Worm (Caenorhabditis elegans) whole organism, L2 larva: Measurements from ENCODE around the gene rab-35.

Source experiments
- C34F6.9 ChIP-seq: fragments of 150-350 bp; optimal IDR thresholded peaks from 2 replicates; lab custom pipeline; 2014; ENCODE audit warnings: missing biosample characterization, missing genetic modification characterization
- F13H6.1 ChIP-seq: sonication (generic microtip); optimal IDR thresholded peaks from 2 replicates; lab custom pipeline; 2016; ENCODE audit warnings: missing genetic modification characterization, missing compliant biosample characterization
- R02D3.7 ChIP-seq: fragments of 150-350 bp; optimal IDR thresholded peaks from 2 replicates; lab custom pipeline; 2014; ENCODE audit warnings: missing biosample characterization, missing genetic modification characterization
- Y55F3AM.14 ChIP-seq: fragments of 200-800 bp; sonication (Bioruptor generic); optimal IDR thresholded peaks from 2 replicates; lab custom pipeline; 2018; ENCODE audit warnings: mild to moderate bottlenecking, missing genetic modification characterization, missing compliant biosample characterization
- ZK546.5 ChIP-seq: sonication (generic microtip); optimal IDR thresholded peaks from 2 replicates; lab custom pipeline; 2017; ENCODE audit warnings: missing biosample characterization, missing genetic modification characterization
- alr-1 ChIP-seq: fragments of 150-350 bp; optimal IDR thresholded peaks from 2 replicates; lab custom pipeline; 2014; ENCODE audit warnings: missing biosample characterization, missing genetic modification characterization
- aly-2 ChIP-seq: fragments of 150-350 bp; optimal IDR thresholded peaks from 2 replicates; lab custom pipeline; 2014; ENCODE audit warnings: missing biosample characterization, missing genetic modification characterization
- ama-1 ChIP-seq: fragments of 150-350 bp; optimal IDR thresholded peaks from 2 replicates; lab custom pipeline; 2018; ENCODE audit warnings: inconsistent platforms
- blmp-1 ChIP-seq: sonication (generic microtip); optimal IDR thresholded peaks from 2 replicates; lab custom pipeline; 2017; ENCODE audit warnings: missing genetic modification characterization, mild to moderate bottlenecking, missing compliant biosample characterization, antibody characterized with exemption, moderate library complexity; ENCODE audit not compliant: insufficient read depth
- ceh-16 ChIP-seq: fragments of 150-350 bp; optimal IDR thresholded peaks from 2 replicates; lab custom pipeline; 2014; ENCODE audit warnings: missing biosample characterization, missing genetic modification characterization
- ceh-82 ChIP-seq: fragments of 150-350 bp; optimal IDR thresholded peaks from 2 replicates; lab custom pipeline; 2014; ENCODE audit warnings: missing biosample characterization, missing genetic modification characterization
- crh-2 ChIP-seq: sonication (generic microtip); optimal IDR thresholded peaks from 2 replicates; lab custom pipeline; 2017; ENCODE audit warnings: missing biosample characterization, missing genetic modification characterization
- dmd-4 ChIP-seq: sonication (generic microtip); optimal IDR thresholded peaks from 2 replicates; lab custom pipeline; 2017; ENCODE audit warnings: missing biosample characterization, missing genetic modification characterization
- egl-27 ChIP-seq: sonication (generic microtip); optimal IDR thresholded peaks from 3 replicates; lab custom pipeline; 2017; ENCODE audit warnings: missing biosample characterization, missing genetic modification reagents, missing genetic modification characterization
- elt-1 ChIP-seq: fragments of 150-350 bp; optimal IDR thresholded peaks from 2 replicates; lab custom pipeline; 2014; ENCODE audit warnings: missing biosample characterization, missing genetic modification characterization
- elt-3 ChIP-seq: sonication (generic microtip); optimal IDR thresholded peaks from 2 replicates; lab custom pipeline; 2017; ENCODE audit warnings: missing biosample characterization, missing genetic modification characterization
- fos-1 ChIP-seq: fragments of 150-350 bp; optimal IDR thresholded peaks from 2 replicates; lab custom pipeline; 2014; ENCODE audit warnings: missing biosample characterization, missing genetic modification characterization
- gmeb-1 ChIP-seq: fragments of 150-350 bp; optimal IDR thresholded peaks from 2 replicates; lab custom pipeline; 2014; ENCODE audit warnings: missing biosample characterization, missing genetic modification characterization
- lin-13 ChIP-seq: fragments of 150-350 bp; optimal IDR thresholded peaks from 2 replicates; lab custom pipeline; 2014; ENCODE audit warnings: missing biosample characterization, missing genetic modification reagents, missing genetic modification characterization
- lin-39 ChIP-seq: fragments of 150-350 bp; optimal IDR thresholded peaks from 2 replicates; lab custom pipeline; 2014; ENCODE audit warnings: missing biosample characterization, missing genetic modification reagents, missing genetic modification characterization
- mab-5 ChIP-seq: fragments of 150-350 bp; optimal IDR thresholded peaks from 2 replicates; lab custom pipeline; 2014; ENCODE audit warnings: missing biosample characterization, missing genetic modification characterization
- mbf-1 ChIP-seq: sonication (generic microtip); optimal IDR thresholded peaks from 2 replicates; lab custom pipeline; 2017; ENCODE audit warnings: missing biosample characterization, missing genetic modification characterization
- mdl-1 ChIP-seq, 2 experiments: fragments of 150-350 bp in 1 of 2; sonication (generic microtip) in 1 of 2; optimal IDR thresholded peaks; 2 replicates each; lab custom pipeline; 2017; ENCODE audit warnings: missing biosample characterization in 2 of 2, missing genetic modification characterization in 2 of 2
- nhr-10 ChIP-seq: sonication (generic microtip); optimal IDR thresholded peaks from 2 replicates; lab custom pipeline; 2017; ENCODE audit warnings: missing biosample characterization, missing genetic modification characterization
- nhr-11 ChIP-seq: fragments of 150-350 bp; optimal IDR thresholded peaks from 2 replicates; lab custom pipeline; 2014; ENCODE audit warnings: missing biosample characterization, missing genetic modification characterization
- nhr-12 ChIP-seq: fragments of 150-350 bp; optimal IDR thresholded peaks from 2 replicates; lab custom pipeline; 2014; ENCODE audit warnings: missing biosample characterization, missing genetic modification characterization
- nhr-129 ChIP-seq: fragments of 150-350 bp; optimal IDR thresholded peaks from 2 replicates; lab custom pipeline; 2014; ENCODE audit warnings: missing biosample characterization, missing genetic modification characterization
- nhr-21 ChIP-seq: fragments of 150-350 bp; optimal IDR thresholded peaks from 2 replicates; lab custom pipeline; 2014; ENCODE audit warnings: missing biosample characterization, missing genetic modification characterization
- nhr-23 ChIP-seq: fragments of 150-350 bp; optimal IDR thresholded peaks from 2 replicates; lab custom pipeline; 2014; ENCODE audit warnings: missing biosample characterization, missing genetic modification reagents, missing genetic modification characterization
- nhr-237 ChIP-seq: fragments of 150-350 bp; optimal IDR thresholded peaks from 2 replicates; lab custom pipeline; 2014; ENCODE audit warnings: missing biosample characterization, missing genetic modification characterization
- nhr-25 ChIP-seq: fragments of 150-350 bp; sonication (generic microtip); optimal IDR thresholded peaks from 3 replicates; lab custom pipeline; 2014; ENCODE audit warnings: missing biosample characterization, missing genetic modification characterization
- nhr-6 ChIP-seq: fragments of 150-350 bp; optimal IDR thresholded peaks from 2 replicates; lab custom pipeline; 2014; ENCODE audit warnings: missing biosample characterization, missing genetic modification characterization
- nhr-77 ChIP-seq: fragments of 150-350 bp; optimal IDR thresholded peaks from 2 replicates; lab custom pipeline; 2014; ENCODE audit warnings: missing biosample characterization, missing genetic modification characterization
- peb-1 ChIP-seq: fragments of 150-350 bp; optimal IDR thresholded peaks from 2 replicates; lab custom pipeline; 2014; ENCODE audit warnings: missing biosample characterization, missing genetic modification characterization
- sem-4 ChIP-seq: fragments of 150-350 bp; optimal IDR thresholded peaks from 2 replicates; lab custom pipeline; 2014; ENCODE audit warnings: missing biosample characterization, missing genetic modification reagents, missing genetic modification characterization
- skn-1 ChIP-seq: sonication (generic microtip); optimal IDR thresholded peaks from 2 replicates; lab custom pipeline; 2017; ENCODE audit warnings: missing biosample characterization, missing genetic modification characterization
- sma-3 ChIP-seq: sonication (generic microtip); optimal IDR thresholded peaks from 2 replicates; lab custom pipeline; 2016; ENCODE audit warnings: missing genetic modification reagents, missing genetic modification characterization, missing compliant biosample characterization
- sma-9 ChIP-seq, 2 experiments: fragments of 150-350 bp in 1 of 2; sonication (generic microtip) in 1 of 2; optimal IDR thresholded peaks; 2 replicates each; lab custom pipeline; 2014 to 2016; ENCODE audit warnings: missing genetic modification characterization in 2 of 2, mild to moderate bottlenecking in 1 of 2, missing biosample characterization in 1 of 2, missing compliant biosample characterization in 1 of 2, missing genetic modification reagents in 1 of 2, moderate library complexity in 1 of 2
- snpc-4 ChIP-seq: fragments of 150-350 bp; optimal IDR thresholded peaks from 2 replicates; lab custom pipeline; 2014; ENCODE audit warnings: missing biosample characterization, missing genetic modification characterization
- unc-39 ChIP-seq: fragments of 150-350 bp; optimal IDR thresholded peaks from 2 replicates; lab custom pipeline; 2014; ENCODE audit warnings: missing biosample characterization, missing genetic modification characterization
- unc-55 ChIP-seq: fragments of 150-350 bp; sonication (generic microtip); optimal IDR thresholded peaks from 3 replicates; lab custom pipeline; 2014; ENCODE audit warnings: missing biosample characterization, missing genetic modification reagents, missing genetic modification characterization
- unc-62 ChIP-seq: fragments of 150-350 bp; optimal IDR thresholded peaks from 2 replicates; lab custom pipeline; 2014; ENCODE audit warnings: missing biosample characterization, missing genetic modification reagents, missing genetic modification characterization
- zag-1 ChIP-seq: fragments of 150-350 bp; optimal IDR thresholded peaks from 2 replicates; lab custom pipeline; 2014; ENCODE audit warnings: missing biosample characterization, missing genetic modification characterization
- ztf-1 ChIP-seq: fragments of 200-800 bp; sonication (Bioruptor generic); conservative IDR thresholded peaks from 2 replicates; pipeline ENCODE4 v1.3.6; 2022; ENCODE audit warnings: missing genetic modification characterization, missing compliant biosample characterization
- ztf-11 ChIP-seq: sonication (generic microtip); optimal IDR thresholded peaks from 2 replicates; lab custom pipeline; 2017; ENCODE audit warnings: missing biosample characterization, missing genetic modification characterization
- ztf-4 ChIP-seq: fragments of 150-350 bp; optimal IDR thresholded peaks from 2 replicates; lab custom pipeline; 2014; ENCODE audit warnings: missing biosample characterization, missing genetic modification characterization

Gene rab-35

DNA sequence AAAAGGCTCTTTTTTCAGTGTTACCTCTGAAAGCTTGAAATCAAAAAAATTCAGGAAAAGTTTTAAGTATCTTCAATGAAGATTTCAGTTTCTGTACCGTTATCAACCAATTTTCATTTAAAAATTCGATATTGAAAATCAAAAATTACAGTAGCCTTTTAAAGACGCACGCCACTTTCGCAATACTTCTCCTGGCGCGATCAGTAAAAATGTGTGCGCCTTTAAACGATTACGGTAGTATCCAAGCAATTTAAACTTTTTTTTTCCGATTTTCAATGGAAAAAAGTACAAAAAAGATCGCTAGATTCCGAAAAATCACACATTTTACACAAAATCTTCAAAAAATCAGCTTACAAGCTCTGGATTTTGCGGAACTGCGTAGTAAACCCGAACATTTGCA is 21.5 kb downstream of the rab-35 start:
- TF ChIP-seq mab-5 (tag; lab: Kevin White, UChicago) = no peak

ce11 chrIII:11288295-11288694 is 23.1 kb downstream of the rab-35 start:
- no peak for TF ChIP-seq unc-55 (GFP tag; lab: Kevin White, UChicago)
- TF ChIP-seq C34F6.9 (tag; lab: Kevin White, UChicago) = no peak
- TF ChIP-seq nhr-12 (tag; lab: Kevin White, UChicago) = no peak
- TF ChIP-seq mdl-1 (tag; optimal IDR thresholded peaks at IDR 0.05; lab: Kevin White, UChicago) = no peak
- TF ChIP-seq zag-1 (tag; lab: Kevin White, UChicago) = no peak
- TF ChIP-seq nhr-6 (tag; lab: Kevin White, UChicago) = no peak
- no peak for TF ChIP-seq elt-1 (tag; lab: Kevin White, UChicago)
- no peak for TF ChIP-seq alr-1
- no peak for TF ChIP-seq Y55F3AM.14
- TF ChIP-seq dmd-4 = no peak
- no peak for TF ChIP-seq ztf-4 (tag; lab: Kevin White, UChicago)

DNA sequence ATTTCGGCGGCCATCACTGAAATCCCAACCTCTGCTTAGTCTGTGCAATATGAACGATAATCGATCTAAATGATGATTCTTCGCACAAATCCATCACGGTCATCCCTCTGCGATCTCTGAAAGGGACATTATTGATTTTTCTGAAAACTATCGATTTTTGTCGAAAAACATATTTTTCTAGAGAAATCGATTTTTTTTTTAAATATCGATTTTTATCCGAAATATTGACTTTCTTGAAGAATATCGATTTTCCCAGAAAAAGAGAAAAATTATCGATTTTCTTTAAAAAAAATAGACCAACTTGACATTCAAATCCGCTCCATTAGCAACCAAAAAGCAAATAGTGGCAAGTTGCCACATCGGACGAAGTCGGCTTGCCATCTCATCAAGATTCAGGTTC is 24.0 kb downstream of the rab-35 start:
- TF ChIP-seq nhr-6 (tag; lab: Kevin White, UChicago) (no peak), nhr-21 (tag; lab: Kevin White, UChicago) (no peak), ztf-4 (tag; lab: Kevin White, UChicago) (no peak), egl-27 (no peak), sma-3 (GFP tag; lab: Kevin White, UChicago) (no peak), ztf-11 (tag; lab: Kevin White, UChicago) (no peak), nhr-77 (tag; lab: Kevin White, UChicago) (no peak), gmeb-1 (tag; lab: Kevin White, UChicago) (no peak), F13H6.1 (tag; lab: Kevin White, UChicago) (no peak), ZK546.5 (tag; lab: Kevin White, UChicago) (no peak), nhr-23 (no peak), R02D3.7 (no peak)

- TF ChIP-seq aly-2 (tag; lab: Kevin White, UChicago) (no peak), nhr-129 (tag; lab: Kevin White, UChicago) (no peak), snpc-4 (tag; lab: Kevin White, UChicago) (no peak), nhr-21 (tag; lab: Kevin White, UChicago) (no peak), mbf-1 (no peak), gmeb-1 (tag; lab: Kevin White, UChicago) (peak; percentile 86), ztf-11 (tag; lab: Kevin White, UChicago) (no peak), nhr-237 (tag; lab: Kevin White, UChicago) (no peak), ceh-16 (no peak), sma-3 (GFP tag; lab: Kevin White, UChicago) (peak; percentile 41), sem-4 (tag; lab: Kevin White, UChicago) (no peak), nhr-12 (tag; lab: Kevin White, UChicago) (no peak), nhr-25 (tag; lab: Kevin White, UChicago) (no peak), F13H6.1 (tag; lab: Kevin White, UChicago) (peak; percentile 32), Y55F3AM.14 (no peak), ztf-1 (GFP tag; lab: Robert Waterston, UW) (no peak), mdl-1 (tag; optimal IDR thresholded peaks at IDR 0.05; lab: Kevin White, UChicago) (no peak), fos-1 (no peak), nhr-10 (tag; lab: Kevin White, UChicago) (no peak), ZK546.5 (tag; lab: Kevin White, UChicago) (no peak), unc-39 (tag; lab: Kevin White, UChicago) (no peak), sma-9 (GFP tag; optimal IDR thresholded peaks at IDR 0.05; lab: Kevin White, UChicago) (no peak), sma-9 (tag; optimal IDR thresholded peaks at IDR 0.05; lab: Kevin White, UChicago) (no peak), ztf-4 (tag; lab: Kevin White, UChicago) (no peak), alr-1 (no peak), unc-62 (GFP tag; lab: Kevin White, UChicago) (no peak), ceh-82 (no peak), dmd-4 (no peak), lin-13 (GFP tag; lab: Kevin White, UChicago) (peak; percentile 35), unc-55 (GFP tag; lab: Kevin White, UChicago) (peak; percentile 56), ama-1 (lab: Kevin White, UChicago) (no peak), nhr-23 (no peak), R02D3.7 (no peak), skn-1 (no peak), elt-3 (tag; lab: Kevin White, UChicago) (no peak), peb-1 (tag; lab: Kevin White, UChicago) (no peak), crh-2 (tag; lab: Kevin White, UChicago) (peak; percentile 87), egl-27 (no peak), lin-39 (tag; lab: Kevin White, UChicago) (no peak), mab-5 (tag; lab: Kevin White, UChicago) (no peak), blmp-1 (tag; lab: Kevin White, UChicago) (no peak), elt-1 (tag; lab: Kevin White, UChicago) (no peak), nhr-11 (no peak), nhr-77 (tag; lab: Kevin White, UChicago) (no peak), C34F6.9 (tag; lab: Kevin White, UChicago) (peak; percentile 44)
Observed at ce11 chrIII:11286069-11286468, 25.3 kb downstream of the rab-35 start.
